Fruit fly (Drosophila melanogaster) whole organism, adult: ENCODE results near the gene CG14221.
A peak's percentile ranks its signal among the peaks of the same experiment; 100 is the strongest.

Experiments used
- CG1620 ChIP-seq: fragments of 200-800 bp; sonication (Bioruptor generic); optimal IDR thresholded peaks from 2 replicates; lab custom pipeline; 2016; ENCODE audit warnings: missing biosample characterization, missing genetic modification characterization
- CG7045 ChIP-seq: fragments of 200-800 bp; sonication (Bioruptor generic); optimal IDR thresholded peaks from 2 replicates; lab custom pipeline; 2017; ENCODE audit warnings: missing biosample characterization, mild to moderate bottlenecking, missing genetic modification characterization
- Clk ChIP-seq: fragments of 200-800 bp; sonication (Bioruptor generic); optimal IDR thresholded peaks from 2 replicates; lab custom pipeline; 2017; ENCODE audit warnings: missing biosample characterization, missing genetic modification characterization
- Hr96 ChIP-seq: fragments of 200-800 bp; sonication (Bioruptor generic); optimal IDR thresholded peaks from 2 replicates; lab custom pipeline; 2016; ENCODE audit warnings: missing biosample characterization, missing genetic modification characterization
- bab1 ChIP-seq: fragments of 200-800 bp; sonication (Bioruptor generic); optimal IDR thresholded peaks from 3 replicates; lab custom pipeline; 2019; ENCODE audit warnings: missing biosample characterization, mild to moderate bottlenecking, missing genetic modification characterization, moderate library complexity
- cic ChIP-seq: fragments of 200-800 bp; sonication (Bioruptor generic); optimal IDR thresholded peaks from 2 replicates; lab custom pipeline; 2017; ENCODE audit warnings: missing biosample characterization, mild to moderate bottlenecking, missing genetic modification characterization, moderate library complexity
- cnc ChIP-seq, 2 experiments: fragments of >200 bp; optimal IDR thresholded peaks; 2 replicates each; lab custom pipeline; 2017
- ovo ChIP-seq: fragments of 200-800 bp; sonication (Bioruptor generic); optimal IDR thresholded peaks from 2 replicates; lab custom pipeline; 2016; ENCODE audit warnings: missing biosample characterization, missing genetic modification characterization
- pad ChIP-seq: fragments of 200-800 bp; sonication (Bioruptor generic); optimal IDR thresholded peaks from 3 replicates; lab custom pipeline; 2017; ENCODE audit warnings: missing biosample characterization, missing genetic modification characterization, mild to moderate bottlenecking, moderate library complexity, missing genetic modification reagents

- TF ChIP-seq ovo, result no peak
- TF ChIP-seq CG7045 (GFP tag; lab: Kevin White, UChicago), result no peak
- TF ChIP-seq cic (GFP tag; lab: Kevin White, UChicago), result no peak
- TF ChIP-seq Hr96 (GFP tag; lab: Kevin White, UChicago), result no peak
- no peak for TF ChIP-seq cnc (optimal IDR thresholded peaks at IDR 0.05; lab: Kevin White, UChicago)
- no peak for TF ChIP-seq Clk (GFP tag; lab: Kevin White, UChicago)
- TF ChIP-seq bab1, result peak; percentile 48
- TF ChIP-seq CG1620, result no peak
- peak; percentile 96 for TF ChIP-seq pad (GFP tag; lab: Kevin White, UChicago)
These were observed 16.6 kb upstream of the CG14221 start for dm6 chrX:19637434-19638327.
